Worm (Caenorhabditis elegans): ENCODE data around the gene prx-3.

- TF ChIP-seq dsc-1 (tag; optimal IDR thresholded peaks at IDR 0.05): no peak
- peak; percentile 54 for TF ChIP-seq lin-14 (GFP tag; optimal IDR thresholded peaks at IDR 0.05)
- no peak for TF ChIP-seq mdl-1 (tag; optimal IDR thresholded peaks at IDR 0.05)
- no peak for TF ChIP-seq tbx-2 (tag; optimal IDR thresholded peaks at IDR 0.05)
- TF ChIP-seq alr-1 (tag; optimal IDR thresholded peaks at IDR 0.05; ENCODE audit: borderline replicate concordance): no peak
Observed at ce11 chrX:6122026-6122425, 9.3 kb upstream of the prx-3 start, which contains the start of gene nnt-1.

Measured in whole organism, L1 larva.